Worm (Caenorhabditis elegans): ENCODE results near the gene srx-135.

srx-135 gene

DNA sequence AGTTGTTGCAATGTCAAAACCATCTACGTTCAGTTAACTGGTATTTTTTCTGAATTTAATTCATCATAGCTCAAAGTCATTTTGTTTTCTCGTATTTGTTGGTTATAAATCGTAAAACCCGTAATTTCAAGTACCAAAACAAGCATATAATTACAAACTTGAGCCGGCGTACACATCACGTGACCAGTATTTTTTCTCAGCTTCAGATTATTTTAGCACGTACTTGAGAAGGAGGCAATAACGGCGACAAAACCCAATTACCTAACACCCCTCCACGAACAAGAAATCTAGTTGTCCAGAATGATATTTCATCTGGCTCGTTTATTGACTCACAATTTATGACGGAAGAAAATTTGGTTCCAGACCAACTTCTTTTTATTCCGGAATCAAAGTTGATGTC, at the start of gene srx-135:
TSS of gene srx-135 (plus strand) at position 301 of the 400 bp plus-strand sequence.
- TF ChIP-seq pax-3 (tag; optimal IDR thresholded peaks at IDR 0.05): no peak
- no peak for TF ChIP-seq nhr-237 (tag; optimal IDR thresholded peaks at IDR 0.05)
- TF ChIP-seq hlh-17 (GFP tag; optimal IDR thresholded peaks at IDR 0.05; ENCODE audit: borderline replicate concordance): no peak

DNA sequence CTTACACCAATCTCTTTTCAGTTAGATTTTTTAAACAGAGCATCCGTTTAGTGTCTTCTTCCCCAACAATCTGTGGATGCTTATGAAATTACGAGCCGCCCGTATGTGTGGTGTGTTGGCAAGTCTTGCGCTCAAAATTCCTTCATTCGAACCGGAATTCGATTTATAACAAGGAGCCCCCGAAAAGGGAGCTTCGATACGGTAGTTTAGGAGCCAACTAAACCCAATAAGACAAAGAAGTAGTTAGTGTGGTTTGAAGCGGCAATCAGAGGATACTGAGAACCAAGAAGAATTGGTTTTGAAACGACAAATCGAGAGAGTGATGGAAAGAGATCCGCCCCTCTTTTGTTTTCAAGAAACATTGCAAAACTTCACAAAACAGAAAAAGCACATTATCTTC, 46.7 kb upstream of the srx-135 start:
- TF ChIP-seq sox-4 (tag; optimal IDR thresholded peaks at IDR 0.05) (no peak), efl-1 (optimal IDR thresholded peaks at IDR 0.05) (no peak), efl-1 (GFP tag; optimal IDR thresholded peaks at IDR 0.05 in 1 of 2) (peak in 1 of 2 experiments; percentile 46), egl-27 (tag; optimal IDR thresholded peaks at IDR 0.05) (no peak), ces-1 (GFP tag; optimal IDR thresholded peaks at IDR 0.05) (no peak), fkh-10 (GFP tag; optimal IDR thresholded peaks at IDR 0.05) (no peak), pax-3 (tag; optimal IDR thresholded peaks at IDR 0.05) (no peak), egl-13 (tag; optimal IDR thresholded peaks at IDR 0.05) (no peak), pag-3 (tag; optimal IDR thresholded peaks at IDR 0.05; ENCODE audit: borderline replicate concordance, insufficient read depth) (no peak), sup-37 (GFP tag; optimal IDR thresholded peaks at IDR 0.05) (no peak), lin-14 (GFP tag; optimal IDR thresholded peaks at IDR 0.05) (peak; percentile 48), mep-1 (tag; optimal IDR thresholded peaks at IDR 0.05) (no peak)

DNA sequence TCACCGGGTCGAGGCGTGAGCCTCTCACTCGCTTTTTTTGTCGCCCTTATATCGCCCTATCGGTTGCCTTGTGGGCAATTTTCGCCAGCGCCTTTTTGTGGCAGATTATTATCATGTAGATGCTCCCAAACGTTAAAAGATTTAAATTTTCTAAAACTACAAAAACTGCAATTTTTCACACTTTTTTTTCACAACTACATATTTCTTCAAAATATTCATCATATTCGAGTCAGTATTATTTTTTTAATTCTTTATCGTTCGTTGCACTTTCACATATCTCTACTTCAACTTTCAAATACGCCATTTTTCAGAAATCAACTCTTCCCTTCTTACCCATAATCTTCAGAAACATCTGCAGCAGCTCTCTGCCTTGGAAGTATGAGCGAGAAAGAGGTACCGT, 46.1 kb upstream of the srx-135 start, which contains the start of gene ceh-24:
TSS of gene ceh-24 (plus strand) at position 301 of the 400 bp plus-strand sequence.
- TF ChIP-seq aly-2 (tag; optimal IDR thresholded peaks at IDR 0.05): no peak
- TF ChIP-seq fos-1 (tag; optimal IDR thresholded peaks at IDR 0.05): no peak
- no peak for TF ChIP-seq grh-1 (GFP tag; IDR thresholded peaks at IDR 0.05)
- no peak for TF ChIP-seq efl-1 (optimal IDR thresholded peaks at IDR 0.05)
- TF ChIP-seq efl-1 (GFP tag; optimal IDR thresholded peaks at IDR 0.05 in 1 of 2): no peak
- no peak for TF ChIP-seq lsy-2 (tag; optimal IDR thresholded peaks at IDR 0.05)
- TF ChIP-seq fkh-10 (GFP tag; optimal IDR thresholded peaks at IDR 0.05): no peak
- no peak for TF ChIP-seq vab-15 (tag; optimal IDR thresholded peaks at IDR 0.05)
- no peak for TF ChIP-seq dsc-1 (tag; optimal IDR thresholded peaks at IDR 0.05)
- no peak for TF ChIP-seq skn-1 (tag; optimal IDR thresholded peaks at IDR 0.05)
- TF ChIP-seq elt-2 (tag; optimal IDR thresholded peaks at IDR 0.05): no peak
- no peak for TF ChIP-seq ceh-82 (tag; optimal IDR thresholded peaks at IDR 0.05)
- no peak for TF ChIP-seq pqm-1 (tag; optimal IDR thresholded peaks at IDR 0.05)
- no peak for TF ChIP-seq nhr-20 (tag; optimal IDR thresholded peaks at IDR 0.05)
- TF ChIP-seq alr-1 (tag; optimal IDR thresholded peaks at IDR 0.05; ENCODE audit: borderline replicate concordance): no peak
- TF ChIP-seq ceh-8 (GFP tag; optimal IDR thresholded peaks at IDR 0.05): no peak

DNA sequence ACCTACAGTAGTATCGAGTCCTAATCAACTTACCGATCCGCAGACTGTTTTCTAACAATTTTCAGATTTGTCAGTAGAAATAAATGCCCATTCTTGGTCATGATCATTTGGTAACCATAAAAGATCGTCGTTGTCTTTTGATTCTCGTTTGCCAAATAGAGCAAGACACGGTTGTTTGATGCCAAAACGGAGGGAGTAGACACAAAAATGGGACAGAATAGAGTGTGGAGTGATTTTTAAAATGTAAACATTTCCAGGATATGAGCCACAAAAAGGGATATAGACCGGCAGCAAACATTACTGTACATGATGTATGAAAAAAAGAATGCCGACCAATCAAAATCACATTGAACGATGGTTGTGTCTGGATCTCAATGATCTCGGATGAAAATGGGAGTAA, 42.1 kb upstream of the srx-135 start, which contains the start of gene F55B12.2:
TSS of gene F55B12.2 (minus strand) at position 101 of the 400 bp plus-strand sequence.
- TF ChIP-seq ceh-90 (tag; optimal IDR thresholded peaks at IDR 0.05): no peak
- no peak for TF ChIP-seq hlh-4 (tag; optimal IDR thresholded peaks at IDR 0.05)
- no peak for TF ChIP-seq sox-4 (tag; optimal IDR thresholded peaks at IDR 0.05)
- TF ChIP-seq nhr-90 (tag; optimal IDR thresholded peaks at IDR 0.05; ENCODE audit: poor library complexity): no peak
- no peak for TF ChIP-seq fkh-8 (tag; optimal IDR thresholded peaks at IDR 0.05)
- TF ChIP-seq ama-1 (optimal IDR thresholded peaks at IDR 0.05): no peak
- no peak for TF ChIP-seq egl-13 (tag; optimal IDR thresholded peaks at IDR 0.05)
- TF ChIP-seq fkh-10 (GFP tag; optimal IDR thresholded peaks at IDR 0.05): no peak
- no peak for TF ChIP-seq ceh-88 (GFP tag; IDR thresholded peaks at IDR 0.05)
- no peak for TF ChIP-seq nhr-47 (tag; optimal IDR thresholded peaks at IDR 0.05)
- no peak for TF ChIP-seq ztf-4 (tag; optimal IDR thresholded peaks at IDR 0.05)
- TF ChIP-seq vab-15 (tag; optimal IDR thresholded peaks at IDR 0.05): no peak
